Worm (Caenorhabditis elegans) whole organism, midembryonic: ENCODE results near the gene skpo-1.

Source experiments
- T22C8.4 ChIP-seq: fragments of 200-800 bp; sonication (Bioruptor generic); IDR thresholded peaks from 2 replicates; pipeline ENCODE4 v1.3.6; 2022; ENCODE audit warnings: missing genetic modification characterization, missing compliant biosample characterization
- cog-1 ChIP-seq: sonication (generic microtip); optimal IDR thresholded peaks from 2 replicates; lab custom pipeline; 2016; ENCODE audit warnings: missing genetic modification characterization, missing compliant biosample characterization
- flt-1 ChIP-seq: fragments of 200-800 bp; sonication (Bioruptor generic); IDR thresholded peaks from 2 replicates; pipeline ENCODE4 v1.3.6; 2022; ENCODE audit warnings: missing genetic modification characterization, missing compliant biosample characterization
- klf-2 ChIP-seq: fragments of 200-800 bp; sonication (Bioruptor generic); conservative IDR thresholded peaks from 2 replicates; pipeline ENCODE4 v1.3.6; 2022; ENCODE audit warnings: missing genetic modification reagents, missing genetic modification characterization, missing compliant biosample characterization
- med-1 ChIP-seq: sonication (generic microtip); optimal IDR thresholded peaks from 2 replicates; lab custom pipeline; 2017; ENCODE audit warnings: missing genetic modification characterization, mild to moderate bottlenecking, missing compliant biosample characterization, antibody characterized with exemption, missing genetic modification reagents; ENCODE audit not compliant: insufficient read depth
- ref-1 ChIP-seq: fragments of 200-800 bp; sonication (Bioruptor generic); conservative IDR thresholded peaks from 2 replicates; pipeline ENCODE4 v1.3.6; 2022; ENCODE audit warnings: missing genetic modification reagents, missing genetic modification characterization, missing compliant biosample characterization
- tab-1 ChIP-seq: fragments of 200-800 bp; sonication (Bioruptor generic); IDR thresholded peaks from 2 replicates; pipeline ENCODE4 v1.3.6; 2022; ENCODE audit warnings: missing genetic modification characterization, missing compliant biosample characterization
- ztf-23 ChIP-seq: fragments of 200-800 bp; sonication (Bioruptor generic); IDR thresholded peaks from 2 replicates; pipeline ENCODE4 v1.3.6; 2022; ENCODE audit warnings: missing genetic modification reagents, missing genetic modification characterization, missing compliant biosample characterization
- ztf-29 ChIP-seq: fragments of 200-800 bp; sonication (Bioruptor generic); IDR thresholded peaks from 2 replicates; pipeline ENCODE4 v1.3.6; 2022; ENCODE audit warnings: missing genetic modification reagents, missing genetic modification characterization, missing compliant biosample characterization

skpo-1 gene

DNA sequence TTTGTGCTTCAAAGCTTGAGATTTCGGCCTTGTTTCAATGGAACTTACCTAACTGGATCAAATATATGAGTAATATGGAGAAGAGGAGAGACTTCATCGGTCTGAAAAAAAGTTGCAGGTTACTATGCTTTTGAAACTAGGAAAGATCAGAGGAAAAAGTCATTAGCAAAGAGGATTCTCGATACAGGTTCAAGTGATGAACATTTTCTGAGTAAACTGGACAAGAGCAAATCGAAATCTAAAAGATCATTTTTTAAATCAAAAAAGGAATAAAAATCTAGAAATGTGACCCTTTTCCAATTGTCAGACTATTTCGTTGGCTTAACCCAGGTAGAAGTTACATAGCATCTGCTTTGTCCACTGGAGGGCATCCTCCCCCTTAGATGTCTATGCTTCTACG, at the start of gene skpo-1:
Gene skpo-1, minus strand, starts transcription at position 101 of the 400 bp plus-strand sequence.
- TF ChIP-seq ztf-23 (no peak), ref-1 (no peak), flt-1 (GFP tag; lab: Robert Waterston, UW) (no peak), cog-1 (tag; lab: Kevin White, UChicago) (no peak), med-1 (no peak), klf-2 (GFP tag; lab: Robert Waterston, UW) (no peak), tab-1 (GFP tag; lab: Robert Waterston, UW) (no peak), ztf-29 (no peak), T22C8.4 (GFP tag; lab: Robert Waterston, UW) (no peak)

DNA sequence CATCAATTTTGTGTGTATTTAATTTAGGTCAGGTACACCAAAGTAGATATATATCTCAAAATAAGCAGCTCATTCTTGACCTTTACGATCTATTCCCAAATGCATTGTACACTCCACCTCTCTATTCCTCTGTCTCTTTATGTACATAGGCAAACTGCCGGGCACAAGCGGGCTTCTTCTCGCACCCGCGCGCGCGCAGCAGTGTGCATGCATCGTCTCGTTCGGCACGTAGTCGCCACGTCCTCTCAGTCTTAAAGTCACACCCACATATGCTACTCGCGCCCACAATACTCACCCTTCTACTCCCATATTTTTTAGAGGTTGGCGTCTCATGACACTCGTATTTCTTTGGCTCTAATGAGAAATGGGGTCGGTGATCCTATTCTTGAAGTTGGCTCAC, 46.8 kb upstream of the skpo-1 start:
- TF ChIP-seq med-1 (no peak), T22C8.4 (GFP tag; lab: Robert Waterston, UW) (no peak), ztf-29 (no peak), ref-1 (no peak), flt-1 (GFP tag; lab: Robert Waterston, UW) (no peak)

- no peak for TF ChIP-seq ztf-23
- no peak for TF ChIP-seq tab-1 (GFP tag; lab: Robert Waterston, UW)
- no peak for TF ChIP-seq T22C8.4 (GFP tag; lab: Robert Waterston, UW)
- no peak for TF ChIP-seq flt-1 (GFP tag; lab: Robert Waterston, UW)
- TF ChIP-seq ref-1 = no peak
- no peak for TF ChIP-seq ztf-29
- TF ChIP-seq klf-2 (GFP tag; lab: Robert Waterston, UW) = no peak
- no peak for TF ChIP-seq cog-1 (tag; lab: Kevin White, UChicago)
- no peak for TF ChIP-seq med-1
Measured at ce11 chrII:8450750-8451149, 46.1 kb upstream of the skpo-1 start.

ce11 chrII:8449660-8450118, 45.0 kb upstream of the skpo-1 start, which contains the start of gene F22B5.4:
TSS of gene F22B5.4 (plus strand) at chrII:8449710.
- TF ChIP-seq ztf-29 (no peak), ztf-23 (no peak), tab-1 (GFP tag; lab: Robert Waterston, UW) (no peak), ref-1 (no peak), klf-2 (GFP tag; lab: Robert Waterston, UW) (no peak), med-1 (no peak), cog-1 (tag; lab: Kevin White, UChicago) (no peak), T22C8.4 (GFP tag; lab: Robert Waterston, UW) (no peak), flt-1 (GFP tag; lab: Robert Waterston, UW) (no peak)

DNA sequence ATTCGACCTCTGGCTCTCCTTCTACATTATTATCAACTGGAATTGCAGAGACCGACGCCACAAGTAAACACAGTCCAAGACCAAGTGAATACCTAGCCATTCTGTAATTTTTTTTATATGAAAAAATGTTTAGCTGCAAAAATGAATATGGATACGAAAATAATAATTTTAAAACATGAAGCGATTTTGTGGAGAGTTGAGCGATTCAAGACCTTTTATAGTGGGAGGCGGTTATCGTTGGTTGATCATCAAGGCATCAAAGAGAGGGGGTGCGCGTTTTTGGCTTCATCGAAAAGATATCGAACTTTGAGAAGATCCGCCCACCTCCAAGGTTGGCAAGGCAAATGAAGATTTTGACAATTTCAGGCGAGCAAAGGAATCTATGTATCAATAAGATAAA, 42.1 kb upstream of the skpo-1 start, which contains the start of gene cut-3:
Gene cut-3, minus strand, starts transcription at position 101 of the 400 bp plus-strand sequence.
- TF ChIP-seq flt-1 (GFP tag; lab: Robert Waterston, UW) (no peak), ztf-23 (no peak), T22C8.4 (GFP tag; lab: Robert Waterston, UW) (no peak), ztf-29 (no peak), ref-1 (no peak), med-1 (no peak), cog-1 (tag; lab: Kevin White, UChicago) (no peak)

DNA sequence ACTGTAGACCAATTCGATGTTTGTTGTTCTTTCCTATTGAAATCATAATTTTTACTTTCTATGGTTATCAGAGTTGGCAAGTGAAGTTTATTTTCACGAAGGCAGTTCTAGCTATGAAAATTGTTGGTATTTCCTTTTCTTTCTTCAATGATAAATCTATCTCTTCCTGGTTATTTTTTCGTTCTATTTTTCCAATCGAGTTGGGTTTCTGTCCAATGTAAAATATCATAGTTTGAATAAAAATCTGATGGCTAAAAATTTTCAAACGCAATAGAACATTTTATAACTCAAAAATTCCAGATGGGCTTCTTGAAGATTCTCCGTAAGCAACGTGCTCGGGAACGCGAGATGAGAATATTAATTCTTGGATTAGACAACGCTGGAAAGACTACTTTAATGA, 39.4 kb upstream of the skpo-1 start, which contains the start of gene evl-20:
Gene evl-20, plus strand, starts transcription at position 301 of the 400 bp plus-strand sequence.
- TF ChIP-seq flt-1 (GFP tag; lab: Robert Waterston, UW) (no peak), cog-1 (tag; lab: Kevin White, UChicago) (no peak), klf-2 (GFP tag; lab: Robert Waterston, UW) (no peak), med-1 (no peak), T22C8.4 (GFP tag; lab: Robert Waterston, UW) (no peak), ztf-29 (no peak), ztf-23 (no peak), ref-1 (no peak), tab-1 (GFP tag; lab: Robert Waterston, UW) (no peak)

DNA sequence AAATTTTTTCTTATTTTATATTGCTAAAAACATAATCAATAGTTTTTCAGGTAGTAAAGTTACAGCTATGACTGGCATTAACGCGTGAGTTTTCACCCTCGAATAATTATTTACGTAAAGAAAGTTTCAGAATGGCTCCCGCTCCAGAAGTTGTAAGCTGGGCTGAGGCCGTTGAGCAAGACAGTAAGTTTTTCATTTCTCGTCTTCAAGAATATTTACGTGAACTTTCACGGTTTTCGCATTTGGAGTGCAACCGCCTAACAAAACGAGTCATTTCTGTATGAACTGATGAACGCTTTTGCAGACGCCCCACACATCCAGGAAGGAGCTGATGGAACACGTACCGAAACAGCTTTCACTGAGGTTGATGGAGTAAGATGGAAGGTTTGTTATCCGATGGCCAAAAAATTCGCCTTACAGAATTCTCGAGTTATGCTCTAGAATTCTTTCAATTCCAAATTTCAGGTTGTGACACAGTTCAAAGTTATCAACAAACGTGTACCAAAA, 38.1 kb upstream of the skpo-1 start, which contains the start of gene eif-3.G:
Gene eif-3.G, plus strand, starts transcription at position 51 of the 507 bp plus-strand sequence.
- no peak for TF ChIP-seq klf-2 (GFP tag; lab: Robert Waterston, UW)
- TF ChIP-seq tab-1 (GFP tag; lab: Robert Waterston, UW) = no peak
- no peak for TF ChIP-seq ztf-29
- no peak for TF ChIP-seq ztf-23
- no peak for TF ChIP-seq ref-1
- TF ChIP-seq med-1 = no peak
- TF ChIP-seq cog-1 (tag; lab: Kevin White, UChicago) = no peak
- no peak for TF ChIP-seq T22C8.4 (GFP tag; lab: Robert Waterston, UW)
- TF ChIP-seq flt-1 (GFP tag; lab: Robert Waterston, UW) = no peak

ce11 chrII:8442176-8442575, 37.5 kb upstream of the skpo-1 start:
- TF ChIP-seq med-1 = no peak
- TF ChIP-seq tab-1 (GFP tag; lab: Robert Waterston, UW) = no peak
- no peak for TF ChIP-seq ztf-23
- no peak for TF ChIP-seq ref-1

- TF ChIP-seq ref-1 (no peak), med-1 (no peak), cog-1 (tag; lab: Kevin White, UChicago) (no peak), flt-1 (GFP tag; lab: Robert Waterston, UW) (no peak), T22C8.4 (GFP tag; lab: Robert Waterston, UW) (no peak), tab-1 (GFP tag; lab: Robert Waterston, UW) (no peak), ztf-29 (no peak), klf-2 (GFP tag; lab: Robert Waterston, UW) (no peak), ztf-23 (no peak)
Measured at ce11 chrII:8441519-8441918, 36.9 kb upstream of the skpo-1 start.

DNA sequence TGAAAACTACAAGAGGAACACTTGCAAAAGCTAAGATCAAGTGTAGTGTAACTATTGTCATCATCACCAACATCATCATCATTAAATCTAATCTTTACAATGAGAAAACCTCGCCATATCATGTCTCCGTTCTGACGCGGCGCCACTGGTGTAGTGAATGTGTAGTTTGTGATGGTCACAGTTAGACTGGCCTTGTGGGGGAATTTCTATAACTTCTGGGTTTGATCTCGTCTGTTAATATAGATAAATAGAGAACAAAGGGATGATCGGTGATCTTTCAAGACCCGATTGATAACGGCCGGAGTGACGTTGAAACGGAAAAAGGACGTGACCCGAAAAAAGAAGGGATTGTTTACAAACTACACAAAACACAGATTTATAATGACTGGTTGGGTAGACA, 36.1 kb upstream of the skpo-1 start:
- TF ChIP-seq flt-1 (GFP tag; lab: Robert Waterston, UW) (no peak), ref-1 (no peak), klf-2 (GFP tag; lab: Robert Waterston, UW) (no peak), tab-1 (GFP tag; lab: Robert Waterston, UW) (no peak), ztf-29 (no peak), med-1 (no peak)

DNA sequence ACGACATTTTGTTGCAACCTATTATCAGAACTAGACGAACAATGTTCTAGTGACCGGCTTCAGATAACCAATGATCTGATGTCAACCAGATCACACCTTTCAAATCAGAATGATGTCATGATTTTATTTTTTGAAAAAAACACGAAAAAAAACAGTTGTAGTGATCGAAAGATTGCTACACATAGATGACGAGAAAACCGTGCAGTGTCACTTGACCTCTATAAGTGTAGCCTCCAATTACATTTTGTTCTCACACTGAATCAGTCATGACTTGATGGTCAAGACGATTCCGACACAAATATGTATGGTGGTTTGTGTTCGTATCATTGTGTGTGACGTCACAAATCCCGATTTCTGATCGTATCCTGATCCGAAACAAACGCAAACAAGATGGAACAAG, 35.4 kb upstream of the skpo-1 start:
- TF ChIP-seq T22C8.4 (GFP tag; lab: Robert Waterston, UW) (no peak), med-1 (no peak), cog-1 (tag; lab: Kevin White, UChicago) (no peak), ref-1 (no peak), flt-1 (GFP tag; lab: Robert Waterston, UW) (no peak), ztf-23 (no peak), ztf-29 (no peak), klf-2 (GFP tag; lab: Robert Waterston, UW) (no peak), tab-1 (GFP tag; lab: Robert Waterston, UW) (no peak)
